Fruit fly (Drosophila melanogaster): ENCODE results near the gene Pglym78.

- no peak for TF ChIP-seq CG8478 (optimal IDR thresholded peaks at IDR 0.05)
- no peak for TF ChIP-seq CTCF (optimal IDR thresholded peaks at IDR 0.05)
Measured at dm6 chr3R:29198299-29198698, 50.3 kb downstream of the Pglym78 start.

All from S2 (cell line).